Worm (Caenorhabditis elegans) whole organism, midembryonic: ENCODE measurements around the gene chmp-7.

ENCODE experiments used
- T22C8.4 ChIP-seq: fragments of 200-800 bp; sonication (Bioruptor generic); IDR thresholded peaks from 2 replicates; pipeline ENCODE4 v1.3.6; 2022; ENCODE audit warnings: missing genetic modification characterization, missing compliant biosample characterization
- cog-1 ChIP-seq: sonication (generic microtip); optimal IDR thresholded peaks from 2 replicates; lab custom pipeline; 2016; ENCODE audit warnings: missing genetic modification characterization, missing compliant biosample characterization
- flt-1 ChIP-seq: fragments of 200-800 bp; sonication (Bioruptor generic); IDR thresholded peaks from 2 replicates; pipeline ENCODE4 v1.3.6; 2022; ENCODE audit warnings: missing genetic modification characterization, missing compliant biosample characterization
- klf-2 ChIP-seq: fragments of 200-800 bp; sonication (Bioruptor generic); conservative IDR thresholded peaks from 2 replicates; pipeline ENCODE4 v1.3.6; 2022; ENCODE audit warnings: missing genetic modification reagents, missing genetic modification characterization, missing compliant biosample characterization
- med-1 ChIP-seq: sonication (generic microtip); optimal IDR thresholded peaks from 2 replicates; lab custom pipeline; 2017; ENCODE audit warnings: missing genetic modification characterization, mild to moderate bottlenecking, missing compliant biosample characterization, antibody characterized with exemption, missing genetic modification reagents; ENCODE audit not compliant: insufficient read depth
- ref-1 ChIP-seq: fragments of 200-800 bp; sonication (Bioruptor generic); conservative IDR thresholded peaks from 2 replicates; pipeline ENCODE4 v1.3.6; 2022; ENCODE audit warnings: missing genetic modification reagents, missing genetic modification characterization, missing compliant biosample characterization
- tab-1 ChIP-seq: fragments of 200-800 bp; sonication (Bioruptor generic); IDR thresholded peaks from 2 replicates; pipeline ENCODE4 v1.3.6; 2022; ENCODE audit warnings: missing genetic modification characterization, missing compliant biosample characterization
- ztf-23 ChIP-seq: fragments of 200-800 bp; sonication (Bioruptor generic); IDR thresholded peaks from 2 replicates; pipeline ENCODE4 v1.3.6; 2022; ENCODE audit warnings: missing genetic modification reagents, missing genetic modification characterization, missing compliant biosample characterization
- ztf-29 ChIP-seq: fragments of 200-800 bp; sonication (Bioruptor generic); IDR thresholded peaks from 2 replicates; pipeline ENCODE4 v1.3.6; 2022; ENCODE audit warnings: missing genetic modification reagents, missing genetic modification characterization, missing compliant biosample characterization

The chmp-7 gene

ce11 chrII:9054604-9055003 lies at the start of gene chmp-7:
Gene chmp-7, plus strand, starts transcription at chrII:9054972.
- no peak for TF ChIP-seq med-1
- TF ChIP-seq flt-1, result peak; percentile 69; the same call in 1 of the 2 replicates
- TF ChIP-seq ref-1 (GFP tag; lab: Robert Waterston, UW), result no peak
- TF ChIP-seq ztf-29 (GFP tag; lab: Robert Waterston, UW), result no peak
- 0 out of 2 replicates have a peak, but pooled peaks have one; percentile 53 for TF ChIP-seq ztf-23 (GFP tag; lab: Robert Waterston, UW)
- no peak for TF ChIP-seq klf-2
- TF ChIP-seq tab-1, result no peak
- no peak for TF ChIP-seq T22C8.4
- peak; percentile 18 for TF ChIP-seq cog-1 (tag; lab: Kevin White, UChicago)

DNA sequence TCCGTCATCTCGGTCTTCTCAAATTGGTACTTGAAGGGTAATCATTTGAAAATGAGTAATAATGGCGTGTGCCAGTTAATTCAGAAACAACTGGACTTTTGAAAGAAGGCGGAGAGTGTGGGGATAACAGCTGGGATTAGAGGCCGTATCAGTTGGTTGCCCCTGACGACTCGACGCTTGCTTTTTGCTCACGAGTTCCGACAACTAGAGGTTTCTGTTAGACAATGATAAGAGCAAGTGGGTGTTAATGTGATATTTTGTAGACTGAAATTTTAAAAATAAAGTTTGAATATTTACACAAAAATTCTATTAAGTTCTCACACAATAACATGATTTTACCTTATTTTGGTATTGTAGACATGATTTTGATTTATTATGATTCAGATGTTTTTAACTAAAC lies 49.7 kb upstream of the chmp-7 start, which contains the start of gene F44G4.7:
Gene F44G4.7, minus strand, starts transcription at position 101 of the 400 bp plus-strand sequence.
- no peak for TF ChIP-seq ztf-29 (GFP tag; lab: Robert Waterston, UW)
- TF ChIP-seq klf-2, result no peak
- no peak for TF ChIP-seq cog-1 (tag; lab: Kevin White, UChicago)
- no peak for TF ChIP-seq ref-1 (GFP tag; lab: Robert Waterston, UW)
- TF ChIP-seq tab-1, result no peak
- TF ChIP-seq ztf-23 (GFP tag; lab: Robert Waterston, UW), result no peak
- TF ChIP-seq med-1, result no peak
- no peak for TF ChIP-seq T22C8.4
- no peak for TF ChIP-seq flt-1

DNA sequence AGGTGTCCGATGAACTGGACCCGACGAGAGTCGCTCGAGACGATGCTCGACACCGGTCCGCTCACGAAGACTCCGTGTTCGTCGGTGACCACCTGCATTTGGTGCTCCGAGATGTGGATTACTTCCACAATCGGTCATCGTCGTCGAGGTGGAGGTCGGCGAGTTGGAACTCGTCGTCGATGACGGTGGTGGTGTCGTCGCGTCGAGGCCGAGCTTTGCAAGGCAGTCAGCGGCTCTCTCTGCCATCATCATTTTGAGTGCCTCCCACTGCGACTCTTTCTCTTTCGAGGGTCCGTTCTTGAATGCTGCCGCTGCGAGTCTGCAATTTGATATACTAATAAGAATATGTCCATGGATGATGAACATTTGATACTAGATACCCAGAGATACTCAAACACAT lies 47.0 kb upstream of the chmp-7 start:
- TF ChIP-seq klf-2 (no peak), T22C8.4 (no peak), ztf-23 (GFP tag; lab: Robert Waterston, UW) (no peak), flt-1 (no peak), ref-1 (GFP tag; lab: Robert Waterston, UW) (no peak), tab-1 (no peak), ztf-29 (GFP tag; lab: Robert Waterston, UW) (no peak)

DNA sequence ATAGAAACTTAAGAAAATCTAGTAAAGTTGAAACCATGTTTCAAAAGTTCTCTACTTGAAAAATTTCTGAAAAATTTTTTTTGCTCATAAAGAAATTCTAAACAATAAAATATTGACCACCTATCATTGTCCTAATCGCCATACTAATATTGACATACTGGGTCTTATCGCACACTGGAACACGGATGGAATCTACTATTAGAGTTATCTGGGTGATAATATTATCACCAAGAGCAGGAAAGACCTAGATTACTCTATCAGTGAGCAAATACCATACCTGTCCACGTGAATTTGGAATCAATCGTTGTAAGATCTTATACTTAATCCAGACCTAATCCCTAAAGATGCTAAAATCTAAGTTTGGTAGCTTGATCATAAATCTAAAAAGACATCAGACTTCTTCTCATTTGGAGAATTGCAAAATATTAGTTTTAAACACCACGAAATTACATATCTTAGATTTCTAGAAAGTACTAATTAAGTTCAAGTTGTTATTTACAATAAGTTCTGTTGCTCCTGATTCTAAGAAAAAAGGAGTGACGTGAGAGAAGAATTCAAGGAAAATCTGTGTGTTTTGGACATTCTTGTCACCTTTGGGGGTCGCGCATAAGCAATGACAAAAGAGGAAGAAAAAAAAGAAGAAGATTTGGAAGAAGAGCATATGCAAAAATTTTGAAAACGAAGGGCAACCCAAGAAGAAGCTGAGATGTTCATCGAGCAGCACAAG lies 44.6 kb upstream of the chmp-7 start:
- TF ChIP-seq T22C8.4 (no peak), ztf-23 (GFP tag; lab: Robert Waterston, UW) (no peak), ztf-29 (GFP tag; lab: Robert Waterston, UW) (no peak), cog-1 (tag; lab: Kevin White, UChicago) (no peak), ref-1 (GFP tag; lab: Robert Waterston, UW) (no peak), med-1 (no peak)

DNA sequence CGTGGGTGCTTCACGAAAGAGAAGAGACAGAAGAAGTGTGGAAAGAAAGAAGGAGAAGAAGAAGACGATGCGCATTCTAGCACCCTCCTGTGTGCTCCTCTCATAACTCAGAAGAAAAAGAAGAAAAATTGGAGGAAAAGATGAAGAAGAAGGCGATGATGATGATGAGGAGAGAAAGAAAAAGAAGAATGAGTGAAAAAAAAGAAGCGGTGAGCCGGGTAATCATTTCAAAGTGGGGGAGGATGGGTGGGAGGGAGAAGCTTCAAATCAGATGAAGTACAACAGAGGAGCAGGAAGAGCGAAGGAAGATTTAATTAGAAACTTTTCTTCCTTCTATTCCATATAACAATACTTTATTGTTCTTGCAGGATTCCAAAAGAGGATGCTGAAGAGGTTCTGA lies 44.1 kb upstream of the chmp-7 start:
- no peak for TF ChIP-seq cog-1 (tag; lab: Kevin White, UChicago)
- TF ChIP-seq ztf-29 (GFP tag; lab: Robert Waterston, UW), result no peak
- no peak for TF ChIP-seq T22C8.4
- no peak for TF ChIP-seq med-1
- TF ChIP-seq ref-1 (GFP tag; lab: Robert Waterston, UW), result no peak
- no peak for TF ChIP-seq ztf-23 (GFP tag; lab: Robert Waterston, UW)
- no peak for TF ChIP-seq klf-2
- TF ChIP-seq flt-1, result no peak

ce11 chrII:9013341-9013740 lies 41.4 kb upstream of the chmp-7 start:
- no peak for TF ChIP-seq flt-1
- no peak for TF ChIP-seq ref-1 (GFP tag; lab: Robert Waterston, UW)
- no peak for TF ChIP-seq med-1
- 0 out of 2 replicates have a peak, but pooled peaks have one; percentile 34 for TF ChIP-seq ztf-23 (GFP tag; lab: Robert Waterston, UW)
- no peak for TF ChIP-seq ztf-29 (GFP tag; lab: Robert Waterston, UW)

DNA sequence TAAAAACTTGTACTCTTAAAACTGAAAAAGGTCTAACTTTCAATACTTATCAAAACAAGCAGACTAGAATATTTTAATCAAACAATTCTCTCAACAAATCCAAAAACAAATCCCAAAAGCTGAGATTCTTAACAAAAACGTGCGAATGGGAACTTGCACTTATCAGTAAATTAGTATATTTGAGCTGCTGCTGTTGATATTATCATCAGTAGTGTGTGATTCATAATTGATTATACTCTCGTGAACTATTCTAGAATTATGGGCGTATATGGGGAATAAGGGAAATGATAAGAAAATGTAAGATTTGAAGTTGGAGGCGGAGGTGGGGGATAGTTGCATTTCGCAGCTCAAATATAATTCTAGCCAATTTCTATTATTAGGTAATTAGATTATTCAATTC lies 40.6 kb upstream of the chmp-7 start:
- TF ChIP-seq cog-1 (tag; lab: Kevin White, UChicago) (no peak), ztf-23 (GFP tag; lab: Robert Waterston, UW) (no peak), flt-1 (no peak), tab-1 (no peak), ztf-29 (GFP tag; lab: Robert Waterston, UW) (no peak), klf-2 (no peak), ref-1 (GFP tag; lab: Robert Waterston, UW) (no peak), T22C8.4 (no peak), med-1 (no peak)

ce11 chrII:9014877-9015505 lies 39.8 kb upstream of the chmp-7 start:
- TF ChIP-seq T22C8.4 (no peak), med-1 (no peak), ref-1 (GFP tag; lab: Robert Waterston, UW) (no peak), tab-1 (no peak), ztf-23 (GFP tag; lab: Robert Waterston, UW) (no peak), cog-1 (tag; lab: Kevin White, UChicago) (no peak), ztf-29 (GFP tag; lab: Robert Waterston, UW) (no peak), flt-1 (no peak), klf-2 (no peak)

DNA sequence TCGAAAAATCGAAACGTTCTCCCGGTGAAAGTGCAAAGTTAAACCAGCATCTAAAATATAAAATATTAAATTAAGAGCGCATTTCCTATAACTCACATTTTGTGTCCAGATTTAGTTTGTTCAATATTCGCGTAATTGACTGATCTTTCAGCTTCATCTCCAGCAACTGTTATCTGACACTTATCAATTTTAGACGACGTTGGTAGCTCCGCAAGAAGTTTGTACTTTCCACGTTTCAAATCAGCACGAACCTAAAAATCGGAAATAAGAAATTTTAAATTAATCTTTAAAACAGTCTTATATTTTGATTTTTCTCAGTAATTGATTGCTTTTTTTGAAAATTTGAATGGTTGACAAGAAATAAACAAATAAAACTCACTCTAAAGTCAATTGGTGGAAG lies 37.1 kb upstream of the chmp-7 start:
- no peak for TF ChIP-seq flt-1

DNA sequence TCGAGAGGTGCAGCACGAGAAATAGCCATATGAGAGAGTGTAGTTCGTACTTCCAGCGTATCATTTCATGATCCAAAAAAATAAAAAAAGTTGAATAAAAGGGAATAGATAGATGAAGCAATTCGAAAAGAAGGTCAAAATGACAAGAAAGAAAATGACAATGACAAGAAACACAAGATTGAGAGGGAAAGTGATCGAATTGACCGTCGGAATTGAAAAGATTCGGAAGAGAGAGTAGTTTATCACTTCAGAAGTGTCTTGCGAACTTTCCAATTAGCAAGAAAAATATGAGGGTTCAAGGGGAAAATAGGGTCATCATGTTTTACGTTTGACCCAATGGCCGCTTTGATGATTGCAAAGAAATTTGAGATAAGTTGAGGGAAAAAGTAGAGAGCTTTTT lies 35.1 kb upstream of the chmp-7 start, which contains the start of gene dep-1:
Gene dep-1, minus strand, starts transcription at position 95 of the 400 bp plus-strand sequence.
- no peak for TF ChIP-seq ztf-29 (GFP tag; lab: Robert Waterston, UW)

- TF ChIP-seq flt-1 (no peak), ztf-23 (GFP tag; lab: Robert Waterston, UW) (no peak), med-1 (no peak), tab-1 (no peak), klf-2 (no peak), ref-1 (GFP tag; lab: Robert Waterston, UW) (no peak), T22C8.4 (no peak), ztf-29 (GFP tag; lab: Robert Waterston, UW) (no peak), cog-1 (tag; lab: Kevin White, UChicago) (no peak)
Observed at ce11 chrII:9021625-9022024, 33.1 kb upstream of the chmp-7 start.
